Fruit fly (Drosophila melanogaster): Measurements from ENCODE around the gene CG13029.

CG13029 gene

DNA sequence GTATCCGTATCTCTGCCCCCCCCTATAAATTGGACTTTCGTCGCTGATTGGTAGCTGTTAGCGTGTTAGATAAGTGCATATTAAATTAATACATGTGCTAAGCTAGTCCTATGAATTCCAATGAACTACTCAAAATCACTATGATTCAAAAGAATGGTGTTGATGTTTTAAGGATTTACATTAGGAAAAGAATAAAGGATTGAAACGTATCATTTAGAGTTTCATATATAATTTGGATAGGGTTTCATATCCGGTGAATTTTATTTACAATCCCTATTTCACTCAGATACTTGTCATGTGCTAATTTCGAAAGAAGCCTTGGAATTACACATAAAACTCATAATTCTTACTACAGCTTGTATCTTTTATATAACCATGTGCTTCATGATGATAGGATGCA lies at the start of gene CG13029:
CG13029 (plus strand) TSS at position 301 of the 400 bp plus-strand sequence.
- no peak for TF ChIP-seq CG17801 (GFP tag; optimal IDR thresholded peaks at IDR 0.05; ENCODE audit: partially characterized antibody)

DNA sequence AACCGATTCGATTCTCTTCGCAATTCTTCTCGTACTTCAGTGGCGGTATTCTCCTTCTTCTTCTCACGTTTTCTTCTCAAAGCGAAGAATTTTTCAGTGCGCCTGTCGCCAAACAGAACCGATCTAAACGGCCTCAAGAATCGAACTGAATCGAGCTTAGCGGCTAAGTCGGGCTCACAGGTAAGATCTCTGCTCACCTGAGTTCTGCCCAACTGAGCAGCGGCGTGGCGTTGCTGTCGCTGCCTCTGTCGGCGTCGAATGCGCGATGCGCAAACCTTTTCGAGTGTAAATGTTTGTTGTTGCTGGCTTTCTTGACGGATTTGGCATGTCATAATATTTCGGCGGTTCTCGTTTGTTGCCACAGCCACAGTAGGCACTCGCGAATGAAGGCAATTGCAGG lies 48.5 kb upstream of the CG13029 start:
- TF ChIP-seq CG17801 (GFP tag; optimal IDR thresholded peaks at IDR 0.05; ENCODE audit: partially characterized antibody) = no peak

DNA sequence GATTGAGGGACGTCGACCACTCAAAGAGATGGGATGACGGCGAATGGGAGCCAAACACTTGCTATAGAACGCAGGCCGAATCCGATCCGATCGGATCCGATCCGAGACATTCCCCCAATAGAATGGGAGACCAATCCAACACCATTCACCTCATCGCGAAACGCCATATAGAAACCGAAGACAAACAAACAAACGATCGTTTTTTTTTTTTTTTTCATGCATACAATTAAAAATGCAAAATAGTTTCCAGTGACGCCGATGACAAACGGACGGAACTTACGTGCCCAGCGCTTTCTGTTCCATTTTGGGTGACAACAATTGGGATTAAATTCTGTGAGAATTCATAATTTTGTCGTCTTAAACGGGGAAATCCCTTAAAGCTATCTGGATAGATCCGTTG lies 46.4 kb upstream of the CG13029 start:
- no peak for TF ChIP-seq CG17801 (GFP tag; optimal IDR thresholded peaks at IDR 0.05; ENCODE audit: partially characterized antibody)

DNA sequence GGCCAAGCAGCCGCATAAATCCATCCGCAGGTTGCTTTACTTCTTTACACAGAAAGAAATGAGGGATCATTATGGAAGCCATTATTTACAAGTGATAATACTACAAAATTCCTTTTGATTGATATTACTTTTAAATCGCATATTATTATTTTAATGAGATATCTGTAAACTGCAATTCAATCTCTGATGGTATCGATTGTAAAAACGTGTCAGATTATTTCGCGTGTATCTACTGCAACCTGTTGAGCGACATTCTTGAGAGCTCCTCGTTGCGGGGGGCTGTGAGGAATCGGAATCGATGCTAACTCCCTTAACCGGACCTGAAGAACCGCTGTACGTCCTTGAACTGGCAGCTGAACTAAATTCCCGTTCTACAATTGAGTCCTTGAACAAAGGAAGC lies 42.4 kb upstream of the CG13029 start:
- TF ChIP-seq CG17801 (GFP tag; optimal IDR thresholded peaks at IDR 0.05; ENCODE audit: partially characterized antibody) = no peak

DNA sequence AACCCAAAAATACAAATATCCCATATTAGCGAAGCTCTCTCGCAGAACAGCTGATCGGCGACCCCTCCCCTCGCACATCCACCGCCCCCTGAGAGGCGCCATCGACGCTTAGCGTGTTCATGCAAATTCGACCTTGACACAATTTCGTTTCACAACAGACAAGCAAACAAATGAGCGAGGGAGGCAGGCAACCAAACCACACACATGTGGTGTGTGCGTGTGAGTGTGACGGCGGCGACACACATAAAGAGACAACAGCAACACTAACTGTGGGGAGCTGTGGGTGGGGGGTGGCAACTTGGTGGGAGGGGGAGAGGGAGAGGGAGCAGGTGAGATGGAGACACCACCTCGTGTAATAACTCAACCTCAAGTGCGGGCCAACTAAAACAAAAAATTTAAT lies 35.7 kb upstream of the CG13029 start:
- TF ChIP-seq CG17801 (GFP tag; optimal IDR thresholded peaks at IDR 0.05; ENCODE audit: partially characterized antibody) = no peak

DNA sequence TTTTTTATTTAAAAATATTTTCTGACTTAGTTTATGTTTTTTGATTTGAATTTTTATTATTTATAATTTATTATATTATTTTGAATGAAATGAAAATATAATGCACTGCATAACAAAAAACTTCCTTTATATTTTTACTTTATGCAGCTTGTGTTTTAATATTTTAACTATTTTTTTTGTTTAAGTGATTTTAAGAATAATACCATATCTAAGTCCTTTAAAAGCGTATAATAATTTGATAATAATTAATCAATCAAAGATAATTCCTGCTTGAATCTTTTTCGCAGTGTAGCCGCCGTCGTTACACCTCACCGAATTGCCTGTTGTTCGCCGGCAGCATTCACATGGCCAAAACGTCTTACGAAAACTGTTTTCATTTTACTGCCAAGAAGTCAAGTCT lies 35.2 kb upstream of the CG13029 start:
- no peak for TF ChIP-seq CG17801 (GFP tag; optimal IDR thresholded peaks at IDR 0.05; ENCODE audit: partially characterized antibody)

DNA sequence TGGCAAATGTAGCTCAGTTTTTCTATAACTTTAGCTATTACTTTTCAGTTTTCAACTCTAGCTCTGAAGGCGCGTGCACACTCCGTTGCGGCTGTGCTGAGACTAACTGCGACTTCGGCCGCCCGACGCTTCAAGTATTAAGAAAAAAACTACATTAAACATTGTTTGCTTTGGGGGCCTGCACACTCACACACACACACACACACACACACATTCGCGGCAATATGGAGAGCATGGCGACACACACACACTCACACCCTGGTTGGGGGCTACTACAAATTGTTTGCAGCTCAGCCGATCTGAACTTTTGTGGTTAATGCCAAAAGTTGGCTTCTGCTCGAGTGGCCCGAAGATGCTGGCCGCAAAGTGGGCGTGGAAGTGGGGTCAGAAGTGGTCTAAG lies 31.5 kb upstream of the CG13029 start, which contains the start of gene CG13024:
CG13024 (minus strand) TSS at position 108 of the 400 bp plus-strand sequence.
- TF ChIP-seq CG17801 (GFP tag; optimal IDR thresholded peaks at IDR 0.05; ENCODE audit: partially characterized antibody) = no peak

DNA sequence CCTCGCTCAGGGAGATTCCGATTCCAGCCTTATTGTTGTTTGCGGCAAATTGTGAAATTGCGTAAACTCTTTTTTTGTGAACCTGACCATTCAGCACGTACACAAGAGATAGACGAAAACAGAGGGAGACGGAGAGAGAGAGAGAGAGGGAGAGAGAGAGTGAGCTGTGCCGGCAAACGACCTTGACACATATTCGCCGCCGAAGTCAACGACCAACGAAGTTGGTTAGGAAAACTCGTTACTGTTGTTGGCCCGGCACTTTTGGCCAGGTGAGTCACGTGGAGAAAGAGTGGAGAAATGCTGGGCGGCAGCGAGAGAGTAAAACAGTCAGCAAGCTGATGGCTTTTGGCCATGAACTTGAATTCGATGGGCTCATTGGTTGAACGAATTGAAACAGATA lies 30.4 kb upstream of the CG13029 start:
- TF ChIP-seq CG17801 (GFP tag; optimal IDR thresholded peaks at IDR 0.05; ENCODE audit: partially characterized antibody) = no peak

DNA sequence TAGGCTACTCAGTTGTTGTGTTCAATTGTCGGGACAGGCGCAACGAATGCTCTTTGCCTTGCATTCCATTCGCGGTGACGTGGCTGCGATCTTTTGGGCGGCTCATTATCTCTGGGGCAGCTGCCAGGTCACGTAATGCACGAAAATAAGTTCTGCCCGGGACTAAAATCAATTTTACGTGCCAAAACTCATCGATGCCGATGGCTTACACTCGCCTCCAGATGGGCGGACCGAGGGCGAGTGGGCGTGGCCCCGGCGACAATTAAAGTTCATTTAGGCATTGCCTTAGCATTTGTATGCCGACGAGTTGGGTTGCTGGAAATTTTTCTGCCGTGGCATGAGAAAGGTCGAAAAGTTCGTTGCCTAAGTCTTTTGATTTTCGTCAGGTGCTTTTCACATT lies 23.7 kb upstream of the CG13029 start:
- TF ChIP-seq CG17801 (GFP tag; optimal IDR thresholded peaks at IDR 0.05; ENCODE audit: partially characterized antibody) = no peak

DNA sequence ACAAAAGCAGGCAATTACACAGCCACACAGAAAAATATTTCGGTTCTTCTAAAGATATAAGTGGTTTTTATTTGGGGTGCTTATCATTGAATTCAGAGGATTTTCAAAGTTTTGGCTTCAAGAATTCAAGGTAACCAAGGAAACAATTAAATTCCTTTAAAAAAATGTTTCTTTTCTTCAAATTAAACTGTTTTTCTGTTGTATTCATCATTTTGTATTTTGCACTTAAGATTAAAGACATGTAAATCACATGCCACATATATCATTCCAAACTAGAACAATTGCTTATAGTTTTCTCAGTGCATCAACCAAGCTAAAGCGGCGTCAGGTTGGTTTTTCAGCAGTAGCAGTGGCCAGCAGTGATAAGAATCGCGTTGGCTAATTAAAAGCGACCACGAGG lies 19.9 kb upstream of the CG13029 start:
- TF ChIP-seq CG17801 (GFP tag; optimal IDR thresholded peaks at IDR 0.05; ENCODE audit: partially characterized antibody) = no peak

DNA sequence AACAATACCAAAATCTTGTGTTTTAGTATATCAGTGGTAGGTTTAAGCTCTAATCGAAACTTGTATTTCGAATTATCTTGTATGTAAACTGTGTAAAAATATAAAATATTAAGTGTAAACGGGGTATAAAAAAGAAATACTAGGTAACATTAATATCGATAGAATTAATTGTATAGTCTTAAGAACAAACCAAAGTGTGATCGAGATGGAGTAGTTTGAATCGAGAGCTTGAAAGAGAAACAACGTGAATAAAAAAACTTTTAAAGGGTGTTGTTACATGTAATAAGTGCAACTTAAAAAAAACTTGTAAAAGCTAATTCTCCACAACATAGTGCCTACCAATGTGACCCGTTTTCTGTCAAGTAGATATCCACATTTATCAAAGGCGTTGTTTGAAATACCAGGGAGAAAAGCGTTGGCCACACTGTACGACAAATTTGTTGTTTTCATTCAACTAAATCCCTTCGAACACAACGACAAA lies 18.3 kb upstream of the CG13029 start, which contains the start of gene TSG101:
TSG101 (plus strand) TSS at position 208 of the 481 bp plus-strand sequence.
- peak; percentile 4 for TF ChIP-seq CG17801 (GFP tag; optimal IDR thresholded peaks at IDR 0.05; ENCODE audit: partially characterized antibody)

DNA sequence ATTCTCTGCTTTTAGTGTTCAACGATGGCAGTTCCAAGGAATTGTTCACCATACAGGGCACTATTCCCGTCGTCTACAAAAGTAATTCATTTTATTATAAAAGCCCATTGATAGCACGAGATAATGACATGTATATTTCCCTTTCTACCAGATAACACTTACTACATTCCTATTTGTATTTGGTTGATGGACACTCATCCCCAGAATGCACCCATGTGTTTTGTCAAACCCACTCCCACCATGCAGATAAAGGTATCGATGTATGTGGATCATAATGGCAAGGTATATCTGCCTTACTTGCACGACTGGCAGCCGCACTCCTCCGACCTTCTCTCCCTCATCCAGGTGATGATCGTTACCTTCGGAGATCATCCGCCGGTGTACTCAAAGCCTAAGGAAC lies 17.5 kb upstream of the CG13029 start:
- TF ChIP-seq CG17801 (GFP tag; optimal IDR thresholded peaks at IDR 0.05; ENCODE audit: partially characterized antibody) = no peak

DNA sequence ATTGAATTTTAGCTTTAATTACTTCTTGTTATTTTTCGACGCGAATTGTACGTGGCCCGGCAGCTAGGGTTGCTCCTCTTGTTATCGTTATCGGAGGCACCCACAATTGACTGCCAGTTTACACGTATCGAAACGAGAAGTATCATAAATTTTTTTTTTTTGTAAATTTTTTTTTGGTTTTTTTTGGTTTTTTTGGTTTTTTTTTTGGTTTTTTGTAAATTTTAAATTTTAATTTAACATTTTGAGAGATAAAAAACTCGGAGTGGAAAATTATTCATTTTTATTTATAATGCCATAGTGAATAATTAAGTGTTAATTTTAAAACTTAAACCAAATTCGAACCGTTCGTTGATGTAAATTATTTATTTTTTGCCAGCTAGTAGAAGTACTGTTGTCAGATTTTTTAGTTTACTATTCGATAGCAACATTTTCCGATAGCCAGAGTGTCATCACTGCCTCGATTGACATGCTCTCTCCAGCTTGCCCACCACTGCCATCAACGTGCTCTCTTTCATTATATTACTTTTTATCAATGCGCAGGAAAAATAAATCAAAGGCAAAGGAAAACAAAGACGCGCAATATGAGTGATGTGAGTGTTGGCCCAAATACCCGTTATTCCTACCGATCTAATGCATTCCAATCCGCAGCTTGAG lies 15.4 kb upstream of the CG13029 start, which contains the start of the genes kud and Zcchc7:
kud (minus strand) TSS at position 72 of the 654 bp plus-strand sequence.
Zcchc7 (plus strand) TSS at position 467 of the 654 bp plus-strand sequence.
- TF ChIP-seq CG17801 (GFP tag; optimal IDR thresholded peaks at IDR 0.05; ENCODE audit: partially characterized antibody) = peak; percentile 76

DNA sequence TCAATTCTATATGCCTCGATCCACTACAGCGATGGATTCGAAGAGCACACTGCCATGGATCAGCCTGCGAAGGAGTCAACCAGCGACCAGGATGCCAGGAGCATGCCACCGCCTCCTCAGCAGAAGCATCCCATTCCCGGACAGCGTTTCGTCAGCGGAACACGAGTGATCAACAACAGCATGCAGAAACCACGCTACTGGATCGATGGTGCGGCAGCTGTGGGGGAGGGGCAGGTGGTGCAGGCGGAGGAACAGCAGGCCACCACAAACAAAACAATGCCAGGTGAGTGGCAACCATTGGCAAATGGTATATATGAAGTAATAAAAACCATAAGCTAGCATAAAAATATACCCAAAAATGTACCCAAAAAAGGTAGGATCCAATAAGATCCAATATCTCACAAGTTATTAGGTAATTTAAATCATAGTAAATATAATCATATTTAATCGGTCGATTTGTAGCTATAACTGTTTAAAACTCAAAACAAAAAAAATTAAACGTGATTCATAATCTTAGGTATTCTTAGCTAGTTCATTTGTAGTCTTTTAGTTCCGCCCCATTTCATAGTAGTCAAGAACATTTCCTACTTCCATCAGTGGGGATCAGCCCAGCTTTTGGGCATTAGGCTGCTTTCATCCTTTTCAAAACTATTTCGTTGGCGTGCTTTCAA lies 14.7 kb upstream of the CG13029 start, which contains the start of gene CG32161:
CG32161 (plus strand) TSS at position 621 of the 671 bp plus-strand sequence.
- TF ChIP-seq CG17801 (GFP tag; optimal IDR thresholded peaks at IDR 0.05; ENCODE audit: partially characterized antibody) = no peak

DNA sequence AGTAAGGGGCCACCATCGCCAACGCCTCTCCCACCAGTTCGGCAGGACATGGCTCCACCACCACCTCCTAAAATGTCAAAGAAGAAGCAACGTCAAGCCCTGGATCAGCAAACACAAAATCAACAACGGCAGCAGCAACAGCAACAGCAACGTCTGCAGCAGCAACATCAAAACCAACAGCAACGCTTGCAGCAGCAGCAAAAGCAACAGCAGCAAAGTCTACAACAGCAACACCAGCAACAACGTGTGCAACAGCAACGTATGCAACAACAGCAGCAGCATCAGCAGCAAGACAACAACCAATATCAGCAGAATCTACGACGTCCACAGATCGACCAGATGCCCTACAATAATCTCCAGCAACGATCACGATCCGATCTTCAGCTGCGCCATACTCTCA lies 8.9 kb upstream of the CG13029 start:
- TF ChIP-seq CG17801 (GFP tag; optimal IDR thresholded peaks at IDR 0.05; ENCODE audit: partially characterized antibody) = no peak

All from ovary, adult (tissue).